Worm (Caenorhabditis elegans) whole organism, L4/young adult: ENCODE data around the gene hcp-3.

Source experiments
- W03F9.2 ChIP-seq: fragments of 150-350 bp; optimal IDR thresholded peaks from 2 replicates; lab custom pipeline; 2014; ENCODE audit warnings: missing biosample characterization, missing genetic modification characterization
- dao-5 ChIP-seq: sonication (generic microtip); optimal IDR thresholded peaks from 2 replicates; lab custom pipeline; 2016; ENCODE audit warnings: missing genotype, missing genetic modification characterization, moderate library complexity, missing compliant biosample characterization
- him-1 ChIP-seq: sonication (generic microtip); optimal IDR thresholded peaks from 2 replicates; lab custom pipeline; 2016; ENCODE audit warnings: missing genotype, missing genetic modification reagents, missing genetic modification characterization, missing compliant biosample characterization

DNA sequence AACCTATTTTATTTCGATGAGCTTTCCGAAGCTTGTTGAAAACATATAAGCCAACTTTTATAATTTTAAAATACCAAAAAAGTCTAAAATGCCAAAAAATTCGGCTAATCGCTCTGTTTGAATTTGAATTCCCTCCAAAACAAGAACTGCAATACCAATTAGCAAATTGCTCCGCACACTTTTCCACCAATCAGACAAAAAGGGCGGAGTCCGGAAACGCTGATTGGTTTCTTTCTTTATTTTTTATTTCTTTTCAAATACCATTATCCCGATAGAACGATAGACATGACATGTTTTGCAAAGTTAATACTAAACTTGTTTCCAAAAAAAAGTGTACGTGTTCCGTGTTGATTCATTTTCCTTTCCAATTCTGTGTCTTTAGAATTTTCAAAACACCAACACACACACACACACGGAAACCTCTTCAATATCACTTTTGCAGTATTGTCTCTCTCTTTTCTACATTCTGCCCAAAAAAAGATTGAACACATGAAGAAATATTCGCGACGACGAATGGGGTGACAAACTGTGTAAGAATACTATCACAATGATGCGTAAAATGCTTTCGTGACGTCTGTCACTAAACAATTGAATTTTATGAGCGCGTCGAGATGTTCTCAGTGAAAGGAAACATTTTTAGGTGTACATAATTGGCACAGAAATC, 1.5 kb upstream of the hcp-3 start:
- TF ChIP-seq him-1 (no peak), W03F9.2 (tag; lab: Kevin White, UChicago) (no peak), dao-5 (tag; lab: Kevin White, UChicago) (no peak)
